Worm (Caenorhabditis elegans) whole organism, late embryonic: ENCODE measurements around the gene evl-14.

Experiments
- C08G9.2 ChIP-seq: sonication (generic microtip); optimal IDR thresholded peaks from 2 replicates; lab custom pipeline; 2016; ENCODE audit warnings: mild to moderate bottlenecking, missing genetic modification characterization, moderate library complexity, missing compliant biosample characterization
- C38D4.7 ChIP-seq: fragments of 200-800 bp; sonication (Bioruptor generic); optimal IDR thresholded peaks from 2 replicates; lab custom pipeline; 2018; ENCODE audit warnings: mild to moderate bottlenecking, missing genetic modification characterization, moderate library complexity, missing compliant biosample characterization
- F13H6.1 ChIP-seq: sonication (generic microtip); optimal IDR thresholded peaks from 2 replicates; lab custom pipeline; 2016; ENCODE audit warnings: missing genetic modification characterization, missing compliant biosample characterization
- K02D7.2 ChIP-seq: sonication (generic microtip); optimal IDR thresholded peaks from 2 replicates; lab custom pipeline; 2017; ENCODE audit warnings: mild to moderate bottlenecking, missing genetic modification characterization, missing compliant biosample characterization
- K09A11.1 ChIP-seq: sonication (generic microtip); optimal IDR thresholded peaks from 2 replicates; lab custom pipeline; 2017; ENCODE audit warnings: antibody characterized with exemption, mild to moderate bottlenecking, missing genetic modification characterization, missing compliant biosample characterization; ENCODE audit not compliant: insufficient read depth
- Y22D7AL.16 ChIP-seq: sonication (generic microtip); optimal IDR thresholded peaks from 2 replicates; lab custom pipeline; 2016; ENCODE audit warnings: missing genetic modification characterization, missing compliant biosample characterization
- ama-1 ChIP-seq: fragments of 150-350 bp; optimal IDR thresholded peaks from 2 replicates; lab custom pipeline; 2014
- ceh-18 ChIP-seq: sonication (generic microtip); optimal IDR thresholded peaks from 2 replicates; lab custom pipeline; 2016; ENCODE audit warnings: missing genetic modification characterization, missing compliant biosample characterization
- ceh-2 ChIP-seq: sonication (generic microtip); optimal IDR thresholded peaks from 2 replicates; lab custom pipeline; 2016; ENCODE audit warnings: missing genotype, missing genetic modification characterization, missing compliant biosample characterization
- ceh-22 ChIP-seq: sonication (generic microtip); optimal IDR thresholded peaks from 2 replicates; lab custom pipeline; 2017; ENCODE audit warnings: missing biosample characterization, missing genetic modification characterization
- ceh-30 ChIP-seq: fragments of 150-350 bp; optimal IDR thresholded peaks from 2 replicates; lab custom pipeline; 2014; ENCODE audit warnings: missing biosample characterization, missing genetic modification characterization
- ceh-31 ChIP-seq: sonication (generic microtip); optimal IDR thresholded peaks from 2 replicates; lab custom pipeline; 2016; ENCODE audit warnings: missing genetic modification characterization, missing compliant biosample characterization
- ceh-34 ChIP-seq: sonication (generic microtip); optimal IDR thresholded peaks from 2 replicates; lab custom pipeline; 2016; ENCODE audit warnings: mild to moderate bottlenecking, missing genetic modification characterization, missing compliant biosample characterization
- ceh-9 ChIP-seq: sonication (generic microtip); optimal IDR thresholded peaks from 2 replicates; lab custom pipeline; 2016; ENCODE audit warnings: mild to moderate bottlenecking, missing genetic modification characterization, inconsistent platforms, missing compliant biosample characterization
- dve-1 ChIP-seq: sonication (generic microtip); optimal IDR thresholded peaks from 2 replicates; lab custom pipeline; 2017; ENCODE audit warnings: antibody characterized with exemption, mild to moderate bottlenecking, missing genetic modification characterization, missing compliant biosample characterization
- elt-2 ChIP-seq: sonication (generic microtip); optimal IDR thresholded peaks from 2 replicates; lab custom pipeline; 2016; ENCODE audit warnings: missing genetic modification reagents, missing genetic modification characterization, missing compliant biosample characterization
- elt-4 ChIP-seq: sonication (generic microtip); optimal IDR thresholded peaks from 2 replicates; lab custom pipeline; 2016; ENCODE audit warnings: missing genetic modification characterization, missing compliant biosample characterization
- ets-4 ChIP-seq: sonication (generic microtip); optimal IDR thresholded peaks from 2 replicates; lab custom pipeline; 2016; ENCODE audit warnings: missing genetic modification characterization, missing compliant biosample characterization
- eyg-1 ChIP-seq: sonication (generic microtip); optimal IDR thresholded peaks from 2 replicates; lab custom pipeline; 2016; ENCODE audit warnings: missing genotype, missing genetic modification characterization, missing compliant biosample characterization
- fax-1 ChIP-seq: sonication (generic microtip); optimal IDR thresholded peaks from 2 replicates; lab custom pipeline; 2016; ENCODE audit warnings: missing genotype, missing genetic modification characterization, missing compliant biosample characterization
- fkh-10 ChIP-seq: fragments of 150-350 bp; optimal IDR thresholded peaks from 2 replicates; lab custom pipeline; 2014; ENCODE audit warnings: missing biosample characterization, missing genetic modification reagents, missing genetic modification characterization
- gmeb-2 ChIP-seq: sonication (generic microtip); optimal IDR thresholded peaks from 2 replicates; lab custom pipeline; 2016; ENCODE audit warnings: missing genetic modification characterization, inconsistent platforms, missing compliant biosample characterization
- hlh-15 ChIP-seq: sonication (generic microtip); optimal IDR thresholded peaks from 2 replicates; lab custom pipeline; 2016; ENCODE audit warnings: missing genetic modification characterization, missing compliant biosample characterization
- hlh-30 ChIP-seq: sonication (generic microtip); optimal IDR thresholded peaks from 2 replicates; lab custom pipeline; 2017; ENCODE audit warnings: antibody characterized with exemption, missing genetic modification characterization, missing compliant biosample characterization; ENCODE audit not compliant: insufficient read depth
- hlh-6 ChIP-seq: sonication (generic microtip); optimal IDR thresholded peaks from 2 replicates; lab custom pipeline; 2016; ENCODE audit warnings: missing genotype, missing genetic modification characterization, missing compliant biosample characterization
- hlh-8 ChIP-seq: sonication (generic microtip); optimal IDR thresholded peaks from 2 replicates; lab custom pipeline; 2016; ENCODE audit warnings: missing genotype, missing genetic modification characterization, missing compliant biosample characterization
- lim-6 ChIP-seq: sonication (generic microtip); optimal IDR thresholded peaks from 2 replicates; lab custom pipeline; 2016; ENCODE audit warnings: missing genetic modification characterization, missing compliant biosample characterization
- mec-3 ChIP-seq: sonication (generic microtip); optimal IDR thresholded peaks from 2 replicates; lab custom pipeline; 2016; ENCODE audit warnings: borderline replicate concordance, missing genetic modification characterization, missing compliant biosample characterization
- nfya-1 ChIP-seq: sonication (generic microtip); optimal IDR thresholded peaks from 2 replicates; lab custom pipeline; 2017; ENCODE audit warnings: missing genetic modification characterization, mild to moderate bottlenecking, missing compliant biosample characterization, antibody characterized with exemption, moderate library complexity
- nhr-11 ChIP-seq: fragments of 150-350 bp; optimal IDR thresholded peaks from 2 replicates; lab custom pipeline; 2014; ENCODE audit warnings: missing biosample characterization, missing genetic modification characterization
- nhr-232 ChIP-seq: sonication (generic microtip); optimal IDR thresholded peaks from 2 replicates; lab custom pipeline; 2016; ENCODE audit warnings: missing genetic modification characterization, missing compliant biosample characterization
- npax-4 ChIP-seq: sonication (generic microtip); optimal IDR thresholded peaks from 2 replicates; lab custom pipeline; 2016; ENCODE audit warnings: missing genetic modification characterization, missing compliant biosample characterization
- odd-2 ChIP-seq: sonication (generic microtip); optimal IDR thresholded peaks from 2 replicates; lab custom pipeline; 2017; ENCODE audit warnings: antibody characterized with exemption, mild to moderate bottlenecking, missing genetic modification characterization, missing compliant biosample characterization
- pat-9 ChIP-seq: fragments of 200-800 bp; sonication (Bioruptor generic); optimal IDR thresholded peaks from 2 replicates; lab custom pipeline; 2018; ENCODE audit warnings: mild to moderate bottlenecking, missing genetic modification characterization, moderate library complexity, missing compliant biosample characterization
- pha-4 ChIP-seq: fragments of 150-350 bp; optimal IDR thresholded peaks from 2 replicates; lab custom pipeline; 2018; ENCODE audit warnings: missing biosample characterization, missing genetic modification reagents, missing genetic modification characterization
- pros-1 ChIP-seq: fragments of 150-350 bp; optimal IDR thresholded peaks from 2 replicates; lab custom pipeline; 2014; ENCODE audit warnings: missing biosample characterization, missing genetic modification reagents, missing genetic modification characterization
- ref-2 ChIP-seq: sonication (generic microtip); optimal IDR thresholded peaks from 2 replicates; lab custom pipeline; 2016; ENCODE audit warnings: missing genetic modification characterization, missing compliant biosample characterization
- rnt-1 ChIP-seq: sonication (generic microtip); optimal IDR thresholded peaks from 2 replicates; lab custom pipeline; 2016; ENCODE audit warnings: missing genetic modification characterization, missing compliant biosample characterization
- sox-4 ChIP-seq: sonication (generic microtip); optimal IDR thresholded peaks from 2 replicates; lab custom pipeline; 2017; ENCODE audit warnings: mild to moderate bottlenecking, missing genetic modification characterization, inconsistent platforms, missing compliant biosample characterization
- syd-9 ChIP-seq: sonication (generic microtip); optimal IDR thresholded peaks from 2 replicates; lab custom pipeline; 2016; ENCODE audit warnings: mild to moderate bottlenecking, missing genetic modification characterization, moderate library complexity, missing compliant biosample characterization
- ttx-3 ChIP-seq: sonication (generic microtip); optimal IDR thresholded peaks from 2 replicates; lab custom pipeline; 2016; ENCODE audit warnings: missing genetic modification reagents, missing genetic modification characterization, missing compliant biosample characterization
- unc-42 ChIP-seq: sonication (generic microtip); optimal IDR thresholded peaks from 2 replicates; lab custom pipeline; 2016; ENCODE audit warnings: missing genotype, missing genetic modification characterization, missing compliant biosample characterization
- unc-55 ChIP-seq: sonication (generic microtip); optimal IDR thresholded peaks from 2 replicates; lab custom pipeline; 2017; ENCODE audit warnings: missing biosample characterization, missing genetic modification reagents, missing genetic modification characterization
- unc-86 ChIP-seq: sonication (generic microtip); optimal IDR thresholded peaks from 2 replicates; lab custom pipeline; 2016; ENCODE audit warnings: missing genetic modification characterization, missing compliant biosample characterization
- ztf-16 ChIP-seq: sonication (generic microtip); optimal IDR thresholded peaks from 2 replicates; lab custom pipeline; 2017; ENCODE audit warnings: missing genetic modification characterization, missing compliant biosample characterization

Gene evl-14

ce11 chrIII:4358345-4358744 lies 45.4 kb upstream of the evl-14 start:
- TF ChIP-seq ttx-3 (tag; lab: Kevin White, UChicago) (no peak), nfya-1 (tag; lab: Kevin White, UChicago) (peak; percentile 22), odd-2 (tag; lab: Kevin White, UChicago) (no peak), ceh-9 (no peak), ceh-22 (tag; lab: Kevin White, UChicago) (no peak), ceh-34 (tag; lab: Kevin White, UChicago) (no peak), hlh-8 (tag; lab: Kevin White, UChicago) (no peak), fax-1 (tag; lab: Kevin White, UChicago) (no peak), syd-9 (no peak), nhr-11 (tag; lab: Kevin White, UChicago) (no peak), hlh-30 (tag; lab: Kevin White, UChicago) (no peak), pros-1 (tag; lab: Kevin White, UChicago) (no peak), ref-2 (tag; lab: Kevin White, UChicago) (no peak), ceh-30 (no peak), nhr-232 (tag; lab: Kevin White, UChicago) (no peak), K02D7.2 (tag; lab: Kevin White, UChicago) (no peak), hlh-6 (tag; lab: Kevin White, UChicago) (no peak), hlh-15 (tag; lab: Kevin White, UChicago) (no peak), mec-3 (tag; lab: Kevin White, UChicago) (no peak), ztf-16 (no peak), unc-86 (tag; lab: Kevin White, UChicago) (no peak), rnt-1 (peak; percentile 32), K09A11.1 (tag; lab: Kevin White, UChicago) (no peak), ceh-18 (tag; lab: Kevin White, UChicago) (peak; percentile 14), sox-4 (tag; lab: Kevin White, UChicago) (no peak), F13H6.1 (tag; lab: Kevin White, UChicago) (no peak), C38D4.7 (GFP tag; lab: Kevin White, UChicago) (no peak), pha-4 (tag; lab: Kevin White, UChicago) (no peak), elt-4 (tag; lab: Kevin White, UChicago) (no peak), fkh-10 (no peak), C08G9.2 (tag; lab: Kevin White, UChicago) (no peak), ama-1 (lab: Kevin White, UChicago) (no peak), npax-4 (no peak), ceh-31 (tag; lab: Kevin White, UChicago) (no peak), ceh-2 (tag; lab: Kevin White, UChicago) (no peak), ets-4 (tag; lab: Kevin White, UChicago) (no peak), lim-6 (tag; lab: Kevin White, UChicago) (no peak), gmeb-2 (tag; lab: Kevin White, UChicago) (no peak), pat-9 (tag; lab: Kevin White, UChicago) (peak; percentile 30), dve-1 (tag; lab: Kevin White, UChicago) (no peak), eyg-1 (no peak), unc-55 (GFP tag; lab: Kevin White, UChicago) (peak; percentile 93), Y22D7AL.16 (tag; lab: Kevin White, UChicago) (no peak), unc-42 (no peak)

ce11 chrIII:4357438-4357837 lies 44.5 kb upstream of the evl-14 start:
- TF ChIP-seq elt-2 (tag; lab: Kevin White, UChicago) (peak; percentile 93), C08G9.2 (tag; lab: Kevin White, UChicago) (no peak), unc-55 (GFP tag; lab: Kevin White, UChicago) (peak; percentile 63), mec-3 (tag; lab: Kevin White, UChicago) (no peak)
